Fruit fly (Drosophila melanogaster) whole organism, adult: ENCODE results near the gene Desat2.
A peak's percentile ranks its signal among the peaks of the same experiment; 100 is the strongest.

Source experiments
- CG11617 ChIP-seq: fragments of 200-800 bp; sonication (Bioruptor generic); optimal IDR thresholded peaks from 2 replicates; lab custom pipeline; 2017; ENCODE audit warnings: mild to moderate bottlenecking, missing biosample characterization, missing genetic modification reagents, missing genetic modification characterization
- CG12768 ChIP-seq: fragments of 200-800 bp; sonication (Bioruptor generic); optimal IDR thresholded peaks from 2 replicates; lab custom pipeline; 2017; ENCODE audit warnings: missing biosample characterization, missing genetic modification characterization, mild to moderate bottlenecking, moderate library complexity, missing genetic modification reagents
- CG14711 ChIP-seq: fragments of 200-800 bp; sonication (Bioruptor generic); optimal IDR thresholded peaks from 2 replicates; lab custom pipeline; 2018; ENCODE audit warnings: missing biosample characterization, mild to moderate bottlenecking, missing genetic modification characterization, moderate library complexity
- CG1620 ChIP-seq: fragments of 200-800 bp; sonication (Bioruptor generic); optimal IDR thresholded peaks from 2 replicates; lab custom pipeline; 2016; ENCODE audit warnings: missing biosample characterization, missing genetic modification characterization
- CG33017 ChIP-seq: fragments of 200-800 bp; sonication (Bioruptor generic); optimal IDR thresholded peaks from 2 replicates; lab custom pipeline; 2018; ENCODE audit warnings: missing biosample characterization, mild to moderate bottlenecking, missing genetic modification characterization, moderate library complexity
- CG5204 ChIP-seq: fragments of 200-800 bp; sonication (Bioruptor generic); optimal IDR thresholded peaks from 2 replicates; lab custom pipeline; 2016; ENCODE audit warnings: missing biosample characterization, missing genetic modification characterization
- CG7045 ChIP-seq: fragments of 200-800 bp; sonication (Bioruptor generic); optimal IDR thresholded peaks from 2 replicates; lab custom pipeline; 2017; ENCODE audit warnings: missing biosample characterization, mild to moderate bottlenecking, missing genetic modification characterization
- CG7101 ChIP-seq: fragments of 200-800 bp; sonication (Bioruptor generic); optimal IDR thresholded peaks from 2 replicates; lab custom pipeline; 2018; ENCODE audit warnings: missing biosample characterization, mild to moderate bottlenecking, missing genetic modification characterization, moderate library complexity
- Clk ChIP-seq: fragments of 200-800 bp; sonication (Bioruptor generic); optimal IDR thresholded peaks from 2 replicates; lab custom pipeline; 2017; ENCODE audit warnings: missing biosample characterization, missing genetic modification characterization
- Crg-1 ChIP-seq: fragments of 200-800 bp; sonication (Bioruptor generic); optimal IDR thresholded peaks from 2 replicates; lab custom pipeline; 2016; ENCODE audit warnings: missing biosample characterization, missing genetic modification characterization
- Hr96 ChIP-seq: fragments of 200-800 bp; sonication (Bioruptor generic); optimal IDR thresholded peaks from 2 replicates; lab custom pipeline; 2016; ENCODE audit warnings: missing biosample characterization, missing genetic modification characterization
- Mnt ChIP-seq: fragments of 200-800 bp; sonication (Bioruptor generic); optimal IDR thresholded peaks from 2 replicates; lab custom pipeline; 2016; ENCODE audit warnings: missing biosample characterization, mild to moderate bottlenecking, missing genetic modification characterization
- bab1 ChIP-seq: fragments of 200-800 bp; sonication (Bioruptor generic); optimal IDR thresholded peaks from 3 replicates; lab custom pipeline; 2019; ENCODE audit warnings: missing biosample characterization, mild to moderate bottlenecking, missing genetic modification characterization, moderate library complexity
- cic ChIP-seq: fragments of 200-800 bp; sonication (Bioruptor generic); optimal IDR thresholded peaks from 2 replicates; lab custom pipeline; 2017; ENCODE audit warnings: missing biosample characterization, mild to moderate bottlenecking, missing genetic modification characterization, moderate library complexity
- cnc ChIP-seq, 2 experiments: fragments of >200 bp; optimal IDR thresholded peaks; 2 replicates each; lab custom pipeline; 2017
- kay ChIP-seq: fragments of 200-800 bp; sonication (Bioruptor generic); peaks from one replicate; lab custom pipeline; 2016; ENCODE audit warnings: missing biosample characterization, missing genetic modification characterization, borderline replicate concordance
- ovo ChIP-seq: fragments of 200-800 bp; sonication (Bioruptor generic); optimal IDR thresholded peaks from 2 replicates; lab custom pipeline; 2016; ENCODE audit warnings: missing biosample characterization, missing genetic modification characterization
- pad ChIP-seq: fragments of 200-800 bp; sonication (Bioruptor generic); optimal IDR thresholded peaks from 3 replicates; lab custom pipeline; 2017; ENCODE audit warnings: missing biosample characterization, missing genetic modification characterization, mild to moderate bottlenecking, moderate library complexity, missing genetic modification reagents
- tj ChIP-seq: fragments of 200-800 bp; sonication (Bioruptor generic); optimal IDR thresholded peaks from 3 replicates; lab custom pipeline; 2017; ENCODE audit warnings: missing biosample characterization, mild to moderate bottlenecking, missing genetic modification characterization, moderate library complexity
- toe ChIP-seq: fragments of 200-800 bp; sonication (Bioruptor generic); optimal IDR thresholded peaks from 2 replicates; lab custom pipeline; 2016; ENCODE audit warnings: missing biosample characterization, missing genetic modification characterization

Desat2 gene

DNA sequence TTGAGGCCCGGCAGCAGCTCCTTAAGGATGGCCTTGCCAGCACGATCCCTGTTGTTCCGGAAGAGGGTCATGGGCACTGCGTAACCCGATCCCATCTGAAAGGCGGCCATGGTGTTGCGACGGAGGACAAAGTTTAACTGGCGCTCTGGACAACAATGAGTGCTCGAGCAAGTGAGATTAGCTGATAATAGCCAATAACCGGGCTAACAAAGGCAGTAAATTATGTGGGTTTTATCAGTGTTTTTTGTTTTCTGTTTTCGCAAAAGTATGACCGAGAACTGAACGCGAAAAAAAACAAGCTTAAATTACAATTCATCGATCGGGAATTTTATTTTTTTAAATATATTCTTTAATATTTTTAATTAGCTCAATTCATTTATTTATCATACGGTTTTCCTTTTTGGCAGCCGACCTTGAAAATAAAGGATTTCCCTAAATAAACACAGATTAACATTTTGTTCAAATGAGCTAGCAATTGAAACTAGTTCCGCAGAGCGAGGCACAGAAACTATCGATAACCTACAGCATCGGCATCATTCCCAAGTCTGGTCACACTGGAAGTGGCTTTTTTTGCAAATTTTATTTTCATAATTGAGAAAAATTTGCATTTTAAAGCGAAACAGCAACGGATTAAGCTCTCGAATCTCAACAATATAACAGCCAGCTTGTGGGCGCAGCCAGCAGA lies 22.6 kb upstream of the Desat2 start, which contains the start of the genes Dip-C and pps:
Dip-C (minus strand) TSS at position 486 of the 685 bp plus-strand sequence.
pps (plus strand) TSS at position 555 of the 685 bp plus-strand sequence.
- no peak for TF ChIP-seq Clk (GFP tag; lab: Kevin White, UChicago)
- TF ChIP-seq Mnt = peak; percentile 10
- TF ChIP-seq CG7045 = no peak
- TF ChIP-seq cic (GFP tag; lab: Kevin White, UChicago) = no peak
- TF ChIP-seq CG11617 = peak; percentile 11
- TF ChIP-seq CG1620 (GFP tag; lab: Kevin White, UChicago) = no peak
- peak; percentile 27 for TF ChIP-seq CG33017
- TF ChIP-seq Crg-1 = no peak
- peak; percentile 14 for TF ChIP-seq bab1
- TF ChIP-seq cnc (optimal IDR thresholded peaks at IDR 0.05; lab: Kevin White, UChicago) = no peak

DNA sequence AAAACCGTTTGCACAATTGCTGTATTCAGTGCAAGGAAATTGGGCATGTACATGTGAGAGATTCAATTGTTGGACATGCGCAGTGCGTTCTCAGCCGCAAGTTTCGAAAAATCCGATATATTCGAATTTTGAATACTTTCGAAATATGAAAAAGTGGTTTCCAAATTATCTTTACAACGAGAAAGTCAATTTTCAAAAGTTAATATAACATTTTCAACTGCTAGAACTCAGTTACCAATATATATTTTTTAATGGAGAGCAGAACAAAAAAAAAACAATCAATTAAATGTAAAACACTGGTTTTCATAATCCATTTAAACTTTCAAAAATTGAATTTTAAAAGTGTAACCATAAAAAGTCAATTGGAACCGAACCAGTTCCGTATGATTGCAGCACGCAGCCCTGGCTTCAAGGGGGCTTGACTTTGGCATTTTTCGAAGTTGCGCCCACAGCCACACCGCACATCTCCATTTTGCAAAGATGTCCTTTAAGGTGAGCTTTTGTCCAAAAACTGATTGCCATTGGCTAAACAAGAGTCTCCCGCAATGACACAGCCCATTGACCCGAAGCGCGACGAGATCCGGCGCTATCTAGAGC lies 13.6 kb upstream of the Desat2 start, which contains the start of the genes Scgbeta and CG17202:
Scgbeta (minus strand) TSS at position 51 of the 597 bp plus-strand sequence.
CG17202 (plus strand) TSS at position 390 of the 597 bp plus-strand sequence.
- TF ChIP-seq CG12768 (GFP tag; lab: Kevin White, UChicago) = peak; percentile 35
- no peak for TF ChIP-seq Mnt
- no peak for TF ChIP-seq kay
- no peak for TF ChIP-seq CG1620 (GFP tag; lab: Kevin White, UChicago)
- TF ChIP-seq Hr96 = no peak
- peak; percentile 22 for TF ChIP-seq cic (GFP tag; lab: Kevin White, UChicago)
- TF ChIP-seq Crg-1 = no peak
- TF ChIP-seq pad = no peak
- TF ChIP-seq CG7101 = peak; percentile 18
- no peak for TF ChIP-seq cnc (optimal IDR thresholded peaks at IDR 0.05; lab: Kevin White, UChicago)
- TF ChIP-seq Clk (GFP tag; lab: Kevin White, UChicago) = no peak
- no peak for TF ChIP-seq ovo (GFP tag; lab: Kevin White, UChicago)
- no peak for TF ChIP-seq CG14711 (tag; lab: Kevin White, UChicago)
- TF ChIP-seq toe = no peak
- no peak for TF ChIP-seq CG5204 (GFP tag; lab: Kevin White, UChicago)
- TF ChIP-seq bab1 = peak; percentile 10
- no peak for TF ChIP-seq CG33017
- TF ChIP-seq CG11617 = peak; percentile 13
- no peak for TF ChIP-seq CG7045

DNA sequence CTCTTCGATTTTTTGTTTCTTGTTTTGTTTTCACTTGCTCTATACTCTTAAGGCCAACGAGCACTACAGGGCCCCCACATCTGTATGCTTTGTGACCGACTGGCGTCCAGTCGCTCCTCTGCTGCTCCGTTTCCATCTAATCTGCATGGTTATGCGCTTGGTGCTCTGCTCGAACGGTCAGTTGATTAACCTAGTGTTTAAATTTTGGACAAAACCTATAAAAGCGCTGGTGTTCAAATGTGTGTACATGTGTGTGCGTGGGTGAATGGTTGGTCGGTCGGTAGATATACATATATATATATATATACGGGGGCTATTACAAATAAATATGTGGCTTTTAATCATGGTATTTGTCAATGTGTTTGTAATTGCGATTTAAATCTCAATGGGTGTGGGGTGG lies 12.1 kb upstream of the Desat2 start:
- TF ChIP-seq Crg-1 (no peak), Clk (GFP tag; lab: Kevin White, UChicago) (no peak), toe (no peak), CG7101 (no peak), pad (no peak), Mnt (no peak), CG12768 (GFP tag; lab: Kevin White, UChicago) (no peak), ovo (GFP tag; lab: Kevin White, UChicago) (no peak), CG14711 (tag; lab: Kevin White, UChicago) (no peak), CG33017 (no peak), cnc (optimal IDR thresholded peaks at IDR 0.05; lab: Kevin White, UChicago) (no peak), Hr96 (no peak)

DNA sequence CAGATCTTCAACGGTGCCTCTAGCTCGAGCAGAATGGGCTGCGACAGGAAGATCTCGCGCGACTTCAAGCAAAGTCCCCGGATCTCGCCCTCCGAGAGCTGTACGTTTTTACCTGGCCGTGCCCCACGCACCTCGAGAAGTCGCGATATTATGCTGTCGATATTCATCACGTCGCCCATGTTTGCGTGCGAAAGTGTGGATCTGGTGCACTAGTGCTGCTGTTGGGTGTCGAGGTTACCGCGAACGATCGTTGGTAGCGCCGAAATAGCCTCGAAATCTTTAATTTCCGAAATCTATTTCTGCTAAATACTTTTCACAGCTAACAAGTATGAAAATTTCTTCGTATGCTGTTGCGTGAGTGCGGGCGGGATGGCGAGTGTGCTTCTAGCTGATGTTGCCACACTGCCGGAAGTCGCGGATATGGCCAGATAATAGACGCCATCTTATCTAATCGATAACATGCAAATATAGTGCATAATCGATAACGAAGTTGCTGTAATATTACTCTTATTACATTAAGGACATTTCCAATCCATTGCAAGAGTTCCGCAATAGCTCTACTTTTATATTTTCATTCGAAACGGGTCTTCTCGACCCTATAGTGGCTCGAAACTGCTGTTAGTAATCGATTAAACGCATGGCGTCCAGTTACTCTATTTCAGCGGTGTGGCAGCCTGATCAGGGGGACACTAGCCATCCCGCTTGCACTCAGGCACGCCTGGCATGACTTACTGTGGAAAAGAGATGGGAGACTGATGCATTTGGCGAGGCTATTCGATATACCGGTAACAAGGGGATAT lies 10.3 kb upstream of the Desat2 start, which contains the start of gene Pp1-87B:
Pp1-87B (minus strand) TSS at position 408 of the 800 bp plus-strand sequence.
- TF ChIP-seq bab1 (peak; percentile 4), Clk (GFP tag; lab: Kevin White, UChicago) (peak; percentile 22), tj (GFP tag; lab: Kevin White, UChicago) (peak; percentile 27), CG11617 (peak; percentile 33), CG7101 (peak; percentile 24), cic (GFP tag; lab: Kevin White, UChicago) (no peak), pad (peak; percentile 58), cnc (optimal IDR thresholded peaks at IDR 0.05; lab: Kevin White, UChicago) (no peak), toe (no peak), Crg-1 (peak; percentile 4), CG1620 (GFP tag; lab: Kevin White, UChicago) (peak; percentile 40), Mnt (peak; percentile 25), CG7045 (peak; percentile 51)

DNA sequence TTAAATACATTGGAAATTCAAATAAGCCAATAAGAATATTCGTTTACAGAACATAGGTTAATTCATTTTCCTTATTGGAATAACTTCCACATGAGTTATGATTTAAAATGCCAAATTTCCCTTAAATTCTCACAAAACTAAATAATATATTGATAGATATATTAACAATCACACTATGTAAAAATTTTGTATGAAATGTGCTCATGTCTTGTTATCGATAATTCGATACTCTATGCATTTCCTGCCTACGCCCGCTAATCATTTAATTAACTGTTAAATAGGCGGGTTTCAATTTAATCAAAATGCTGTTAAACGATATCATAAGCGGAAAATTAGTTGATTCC lies 9.8 kb upstream of the Desat2 start, which contains the start of gene NANS:
NANS (plus strand) TSS at position 269 of the 344 bp plus-strand sequence.
- TF ChIP-seq Clk (GFP tag; lab: Kevin White, UChicago) = no peak
- no peak for TF ChIP-seq bab1
- TF ChIP-seq CG14711 (tag; lab: Kevin White, UChicago) = no peak
- TF ChIP-seq Mnt = no peak
- no peak for TF ChIP-seq cic (GFP tag; lab: Kevin White, UChicago)
- TF ChIP-seq Crg-1 = no peak
- TF ChIP-seq ovo (GFP tag; lab: Kevin White, UChicago) = no peak

DNA sequence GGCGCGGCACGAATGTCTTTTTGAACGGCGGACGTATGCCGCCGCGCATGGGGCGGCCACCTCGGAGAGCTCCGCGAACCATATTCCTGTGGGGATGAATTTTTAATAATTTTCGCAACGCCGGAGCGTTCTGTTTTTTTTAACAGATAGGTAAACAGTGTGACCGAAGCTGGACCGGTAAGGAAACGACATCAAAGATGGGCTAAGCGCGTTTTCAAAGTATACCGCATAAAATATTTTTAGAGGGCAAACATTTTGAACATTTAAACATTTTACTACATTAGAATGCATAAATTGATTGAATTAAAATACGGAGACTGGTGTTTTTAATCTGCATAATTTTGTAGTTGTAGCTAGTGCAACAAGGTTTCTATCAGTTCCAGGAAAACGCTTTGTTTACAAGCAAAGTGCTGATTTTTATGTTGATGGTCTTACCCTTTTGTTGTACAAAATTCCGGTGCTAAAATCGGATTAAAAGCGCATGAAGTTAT lies 6.9 kb upstream of the Desat2 start, which contains the start of the genes CG5641 and CG5245:
CG5641 (minus strand) TSS at position 163 of the 491 bp plus-strand sequence.
CG5245 (plus strand) TSS at position 441 of the 491 bp plus-strand sequence.
- no peak for TF ChIP-seq toe
- no peak for TF ChIP-seq CG7101
- peak; percentile 31 for TF ChIP-seq bab1
- peak in 1 of 2 experiments; percentile 58 for TF ChIP-seq cnc (optimal IDR thresholded peaks at IDR 0.05; lab: Kevin White, UChicago)
- TF ChIP-seq cic (GFP tag; lab: Kevin White, UChicago) = no peak
- TF ChIP-seq CG11617 = no peak
- no peak for TF ChIP-seq CG12768 (GFP tag; lab: Kevin White, UChicago)
- no peak for TF ChIP-seq Crg-1
- TF ChIP-seq Hr96 = no peak
- no peak for TF ChIP-seq pad
- TF ChIP-seq kay = no peak
- no peak for TF ChIP-seq ovo (GFP tag; lab: Kevin White, UChicago)
- no peak for TF ChIP-seq CG14711 (tag; lab: Kevin White, UChicago)
- TF ChIP-seq tj (GFP tag; lab: Kevin White, UChicago) = no peak
- no peak for TF ChIP-seq CG1620 (GFP tag; lab: Kevin White, UChicago)
- no peak for TF ChIP-seq Clk (GFP tag; lab: Kevin White, UChicago)
- TF ChIP-seq Mnt = no peak
